Worm (Caenorhabditis elegans): ENCODE results near the gene pms-2.

DNA sequence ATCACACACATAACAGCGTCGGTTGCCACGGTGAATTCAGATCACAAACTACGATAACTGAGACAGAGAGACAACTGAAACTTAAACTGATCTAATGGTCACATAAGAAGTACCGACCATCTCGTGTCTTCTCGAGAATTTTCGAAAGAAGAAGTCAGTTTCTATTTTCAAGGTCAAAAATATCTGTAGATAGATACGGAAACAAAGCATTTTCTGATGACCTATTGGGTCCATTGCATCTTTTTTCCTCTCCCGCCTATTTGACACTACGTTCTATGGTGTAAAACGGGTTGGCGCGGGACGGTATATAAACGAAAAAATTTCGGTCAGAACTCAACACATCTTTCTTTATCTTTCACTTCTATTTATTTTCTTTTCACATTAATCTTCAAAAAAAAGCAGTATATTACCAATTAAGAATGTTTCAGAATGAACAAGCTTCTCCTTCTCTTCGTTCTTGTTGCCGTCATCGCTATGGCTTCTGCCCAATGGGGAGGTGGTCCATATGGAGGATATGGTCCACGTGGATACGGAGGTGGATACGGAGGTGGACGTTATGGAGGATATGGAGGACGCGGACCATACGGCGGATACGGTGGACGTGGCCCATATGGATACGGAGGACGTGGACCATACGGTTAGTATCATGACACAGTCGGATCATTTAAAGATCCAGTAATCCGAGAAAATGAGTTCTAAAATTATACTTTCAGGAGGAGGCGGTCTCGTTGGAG lies 45.7 kb upstream of the pms-2 start, which contains the start of gene nlp-24:
- TF ChIP-seq ztf-25 (GFP tag; IDR thresholded peaks at IDR 0.05) (no peak), ztf-22 (GFP tag; optimal IDR thresholded peaks at IDR 0.05) (no peak), him-1 (tag; optimal IDR thresholded peaks at IDR 0.05) (no peak), F55B11.4 (tag; optimal IDR thresholded peaks at IDR 0.05; ENCODE audit: borderline replicate concordance, insufficient read depth) (no peak), snpc-4 (GFP tag; optimal IDR thresholded peaks at IDR 0.05) (no peak), snpc-4 (tag; optimal IDR thresholded peaks at IDR 0.05) (no peak), lin-40 (tag; optimal IDR thresholded peaks at IDR 0.05) (no peak), hrde-1 (tag; optimal IDR thresholded peaks at IDR 0.05; ENCODE audit: borderline replicate concordance) (no peak)
